Fruit fly (Drosophila melanogaster) whole organism, embryonic: ENCODE data around the gene Jhbp13.

Experiments
- Adf1 ChIP-seq: fragments of 200-800 bp; sonication (Bioruptor generic); IDR thresholded peaks from 2 replicates; pipeline ENCODE4 v1.3.6; 2022; ENCODE audit warnings: missing biosample characterization, missing genetic modification characterization
- Aef1 ChIP-seq: fragments of 200-800 bp; sonication (Bioruptor generic); IDR thresholded peaks from 3 replicates; pipeline ENCODE4 v1.3.6; 2022; ENCODE audit warnings: missing biosample characterization, missing genetic modification characterization
- BtbVII ChIP-seq: fragments of 200-800 bp; sonication (Bioruptor generic); optimal IDR thresholded peaks from 3 replicates; lab custom pipeline; 2017; ENCODE audit warnings: missing biosample characterization, mild to moderate bottlenecking, missing genetic modification characterization
- Bteb2 ChIP-seq: fragments of 200-800 bp; sonication (Bioruptor generic); optimal IDR thresholded peaks from 2 replicates; lab custom pipeline; 2016; ENCODE audit warnings: missing biosample characterization, missing genetic modification characterization
- CG1024 ChIP-seq: fragments of 200-800 bp; sonication (Bioruptor generic); IDR thresholded peaks from 2 replicates; pipeline ENCODE4 v1.3.6; 2022; ENCODE audit warnings: missing biosample characterization, missing genetic modification characterization
- CG12219 ChIP-seq: fragments of 200-800 bp; sonication (Bioruptor generic); optimal IDR thresholded peaks from 3 replicates; lab custom pipeline; 2018; ENCODE audit warnings: missing biosample characterization, mild to moderate bottlenecking, missing genetic modification characterization
- CG13123 ChIP-seq: fragments of 200-800 bp; sonication (Bioruptor generic); optimal IDR thresholded peaks from 2 replicates; lab custom pipeline; 2016; ENCODE audit warnings: missing biosample characterization, missing genetic modification characterization
- CG13287 ChIP-seq: fragments of 200-800 bp; sonication (Bioruptor generic); IDR thresholded peaks from 2 replicates; pipeline ENCODE4 v1.3.6; 2022; ENCODE audit warnings: missing biosample characterization, missing genetic modification characterization; ENCODE audit not compliant: partially characterized antibody
- CG14014 ChIP-seq: fragments of 200-800 bp; sonication (Bioruptor generic); IDR thresholded peaks from 2 replicates; pipeline ENCODE4 v1.3.6; 2022; ENCODE audit warnings: missing biosample characterization, missing genetic modification characterization
- CG17802 ChIP-seq: fragments of 200-800 bp; sonication (Bioruptor generic); optimal IDR thresholded peaks from 2 replicates; lab custom pipeline; 2018; ENCODE audit warnings: missing biosample characterization, mild to moderate bottlenecking, missing genetic modification characterization, moderate library complexity
- CG2129 ChIP-seq: fragments of 200-800 bp; sonication (Bioruptor generic); IDR thresholded peaks from 2 replicates; pipeline ENCODE4 v1.3.6; 2022; ENCODE audit warnings: missing biosample characterization, missing genetic modification characterization; ENCODE audit not compliant: partially characterized antibody
- CG33557 ChIP-seq: fragments of 200-800 bp; sonication (Bioruptor generic); optimal IDR thresholded peaks from 2 replicates; lab custom pipeline; 2019; ENCODE audit warnings: missing biosample characterization, mild to moderate bottlenecking, missing genetic modification characterization, moderate library complexity
- CG34376 ChIP-seq: fragments of 200-800 bp; sonication (Bioruptor generic); optimal IDR thresholded peaks from 2 replicates; lab custom pipeline; 2018; ENCODE audit warnings: missing biosample characterization, mild to moderate bottlenecking, missing genetic modification characterization
- CG34422 ChIP-seq: fragments of 200-800 bp; sonication (Bioruptor generic); IDR thresholded peaks from 3 replicates; pipeline ENCODE4 v1.3.6; 2022; ENCODE audit warnings: missing biosample characterization, missing genetic modification characterization
- CG4360 ChIP-seq: fragments of 200-800 bp; sonication (Bioruptor generic); IDR thresholded peaks from 2 replicates; pipeline ENCODE4 v1.3.6; 2022; ENCODE audit warnings: missing biosample characterization, missing genetic modification characterization
- CG4404 ChIP-seq: fragments of 200-800 bp; sonication (Bioruptor generic); IDR thresholded peaks from 2 replicates; pipeline ENCODE4 v1.3.6; 2022; ENCODE audit warnings: missing biosample characterization, missing genetic modification characterization
- CG4424 ChIP-seq: fragments of 200-800 bp; sonication (Bioruptor generic); optimal IDR thresholded peaks from 3 replicates; lab custom pipeline; 2016; ENCODE audit warnings: missing biosample characterization, missing genetic modification characterization
- CG4730 ChIP-seq: fragments of 200-800 bp; sonication (Bioruptor generic); IDR thresholded peaks from 2 replicates; pipeline ENCODE4 v1.3.6; 2022; ENCODE audit warnings: missing biosample characterization, missing genetic modification characterization
- CG6175 ChIP-seq: fragments of 200-800 bp; sonication (Bioruptor generic); IDR thresholded peaks from 3 replicates; pipeline ENCODE4 v1.3.6; 2022; ENCODE audit warnings: missing biosample characterization, missing genetic modification characterization
- CG6272 ChIP-seq: fragments of 200-800 bp; sonication (Bioruptor generic); IDR thresholded peaks from 2 replicates; pipeline ENCODE4 v1.3.6; 2022; ENCODE audit warnings: missing biosample characterization, missing genetic modification characterization
- CG7556 ChIP-seq: fragments of 200-800 bp; sonication (Bioruptor generic); optimal IDR thresholded peaks from 2 replicates; lab custom pipeline; 2017; ENCODE audit warnings: missing biosample characterization, mild to moderate bottlenecking, missing genetic modification characterization
- CG9797 ChIP-seq: fragments of 200-800 bp; sonication (Bioruptor generic); optimal IDR thresholded peaks from 3 replicates; lab custom pipeline; 2018; ENCODE audit warnings: missing biosample characterization, mild to moderate bottlenecking, missing genetic modification characterization
- E2f2 ChIP-seq: fragments of 200-800 bp; sonication (Bioruptor generic); IDR thresholded peaks from 2 replicates; pipeline ENCODE4 v1.3.6; 2022; ENCODE audit warnings: missing biosample characterization, missing genetic modification characterization
- Eip74EF ChIP-seq, 2 experiments: fragments of 200-800 bp in 1 of 2; fragments of >200 bp in 1 of 2; sonication (Bioruptor generic) in 1 of 2; optimal IDR thresholded peaks; 2 replicates each; lab custom pipeline; 2017 to 2019; ENCODE audit warnings: missing biosample characterization in 2 of 2, missing genetic modification characterization in 2 of 2, mild to moderate bottlenecking in 1 of 2, moderate library complexity in 1 of 2
- H2.0 ChIP-seq: fragments of 200-800 bp; sonication (Bioruptor generic); IDR thresholded peaks from 2 replicates; pipeline ENCODE4 v1.3.6; 2022; ENCODE audit warnings: missing biosample characterization, missing genetic modification characterization
- HLHmδ ChIP-seq: fragments of 200-800 bp; sonication (Bioruptor generic); optimal IDR thresholded peaks from 2 replicates; lab custom pipeline; 2018; ENCODE audit warnings: missing biosample characterization, mild to moderate bottlenecking, missing genetic modification characterization, moderate library complexity
- Jarid2 ChIP-seq: fragments of 200-800 bp; sonication (Bioruptor generic); optimal IDR thresholded peaks from 3 replicates; lab custom pipeline; 2017; ENCODE audit warnings: mild to moderate bottlenecking, missing biosample characterization, missing genetic modification reagents, missing genetic modification characterization
- Nf-YB ChIP-seq: fragments of 200-800 bp; sonication (Bioruptor generic); optimal IDR thresholded peaks from 3 replicates; lab custom pipeline; 2019; ENCODE audit warnings: missing biosample characterization, mild to moderate bottlenecking, missing genetic modification characterization, moderate library complexity
- PHDP ChIP-seq: fragments of 200-800 bp; sonication (Bioruptor generic); optimal IDR thresholded peaks from 3 replicates; lab custom pipeline; 2018; ENCODE audit warnings: missing biosample characterization, mild to moderate bottlenecking, missing genetic modification characterization, moderate library complexity
- Pdp1 ChIP-seq, 2 experiments: fragments of 200-800 bp; sonication (Bioruptor generic); optimal IDR thresholded peaks; 3 replicates each; lab custom pipeline; 2016; ENCODE audit warnings: missing biosample characterization in 2 of 2, missing genetic modification characterization in 2 of 2, mild to moderate bottlenecking in 1 of 2, moderate library complexity in 1 of 2
- Rfx ChIP-seq: fragments of 200-800 bp; sonication (Bioruptor generic); IDR thresholded peaks from 2 replicates; pipeline ENCODE4 v1.3.6; 2022; ENCODE audit warnings: missing biosample characterization, missing genetic modification characterization
- Stat92E ChIP-seq, 3 experiments: fragments of >200 bp in 2 of 3; fragments of 200-800 bp in 1 of 3; sonication (Bioruptor generic) in 1 of 3; optimal IDR thresholded peaks; 2 replicates each; lab custom pipeline; 2017 to 2019; ENCODE audit warnings: missing biosample characterization in 3 of 3, missing genetic modification characterization in 3 of 3, mild to moderate bottlenecking in 1 of 3, moderate library complexity in 1 of 3
- ab ChIP-seq: fragments of 200-800 bp; sonication (Bioruptor generic); optimal IDR thresholded peaks from 2 replicates; lab custom pipeline; 2016; ENCODE audit warnings: missing biosample characterization, missing genetic modification characterization
- abd-A ChIP-seq: fragments of 200-800 bp; sonication (Bioruptor generic); optimal IDR thresholded peaks from 3 replicates; lab custom pipeline; 2019; ENCODE audit warnings: missing biosample characterization, mild to moderate bottlenecking, missing genetic modification characterization, moderate library complexity
- ac ChIP-seq: fragments of 200-800 bp; sonication (Bioruptor generic); optimal IDR thresholded peaks from 3 replicates; lab custom pipeline; 2017; ENCODE audit warnings: missing biosample characterization, mild to moderate bottlenecking, missing genetic modification characterization
- al ChIP-seq: fragments of 200-800 bp; sonication (Bioruptor generic); IDR thresholded peaks from 2 replicates; pipeline ENCODE4 v1.3.6; 2022; ENCODE audit warnings: missing biosample characterization, missing genetic modification characterization
- crol ChIP-seq: fragments of 200-800 bp; sonication (Bioruptor generic); IDR thresholded peaks from 2 replicates; pipeline ENCODE4 v1.3.6; 2022; ENCODE audit warnings: missing biosample characterization, missing genetic modification characterization
- danr ChIP-seq: fragments of 200-800 bp; sonication (Bioruptor generic); IDR thresholded peaks from 2 replicates; pipeline ENCODE4 v1.3.6; 2022; ENCODE audit warnings: missing biosample characterization, missing genetic modification characterization
- ftz-f1 ChIP-seq: fragments of 200-800 bp; sonication (Bioruptor generic); optimal IDR thresholded peaks from 2 replicates; lab custom pipeline; 2016; ENCODE audit warnings: missing biosample characterization, missing genetic modification characterization
- gcm ChIP-seq: fragments of 200-800 bp; sonication (Bioruptor generic); optimal IDR thresholded peaks from 2 replicates; lab custom pipeline; 2019; ENCODE audit warnings: missing biosample characterization, mild to moderate bottlenecking, missing genetic modification characterization, moderate library complexity
- her ChIP-seq: fragments of 200-800 bp; sonication (Bioruptor generic); optimal IDR thresholded peaks from 2 replicates; lab custom pipeline; 2016; ENCODE audit warnings: missing biosample characterization, missing genetic modification characterization
- insv ChIP-seq, 2 experiments: fragments of 200-800 bp; sonication (Bioruptor generic); optimal IDR thresholded peaks; 3 replicates each; lab custom pipeline; 2016 to 2018; ENCODE audit warnings: missing biosample characterization in 2 of 2, missing genetic modification characterization in 2 of 2
- ken ChIP-seq: fragments of 200-800 bp; sonication (Bioruptor generic); IDR thresholded peaks from 3 replicates; pipeline ENCODE4 v1.3.6; 2022; ENCODE audit warnings: missing biosample characterization, missing genetic modification characterization
- lbe ChIP-seq: fragments of 200-800 bp; sonication (Bioruptor generic); optimal IDR thresholded peaks from 2 replicates; lab custom pipeline; 2016; ENCODE audit warnings: missing biosample characterization, mild to moderate bottlenecking, missing genetic modification characterization
- luna ChIP-seq: fragments of 200-800 bp; sonication (Bioruptor generic); optimal IDR thresholded peaks from 2 replicates; lab custom pipeline; 2016; ENCODE audit warnings: missing biosample characterization, missing genetic modification characterization
- sisA ChIP-seq: fragments of 200-800 bp; sonication (Bioruptor generic); IDR thresholded peaks from 2 replicates; pipeline ENCODE4 v1.3.6; 2022; ENCODE audit warnings: missing biosample characterization, missing genetic modification characterization
- tgo ChIP-seq: fragments of 200-800 bp; sonication (Bioruptor generic); IDR thresholded peaks from 3 replicates; pipeline ENCODE4 v1.3.6; 2022; ENCODE audit warnings: missing biosample characterization, missing genetic modification characterization
- ttk ChIP-seq: fragments of 200-800 bp; sonication (Bioruptor generic); IDR thresholded peaks from 2 replicates; pipeline ENCODE4 v2.1.2; 2022; ENCODE audit warnings: missing biosample characterization, missing genetic modification characterization
- vnd ChIP-seq: fragments of 200-800 bp; sonication (Bioruptor generic); IDR thresholded peaks from 3 replicates; pipeline ENCODE4 v1.3.6; 2022; ENCODE audit warnings: missing biosample characterization, missing genetic modification characterization; ENCODE audit not compliant: partially characterized antibody
- zf30C ChIP-seq: fragments of 200-800 bp; sonication (Bioruptor generic); optimal IDR thresholded peaks from 3 replicates; lab custom pipeline; 2018; ENCODE audit warnings: missing biosample characterization, mild to moderate bottlenecking, missing genetic modification characterization
- zfh2 ChIP-seq: fragments of 200-800 bp; sonication (Bioruptor generic); optimal IDR thresholded peaks from 2 replicates; lab custom pipeline; 2016; ENCODE audit warnings: missing biosample characterization, missing genetic modification characterization

Jhbp13 gene

dm6 chr2L:13191894-13192293 lies 47.9 kb upstream of the Jhbp13 start, which contains the start of the genes CG16974 and Edem2 (continued):
- TF ChIP-seq CG4404 (GFP tag; lab: Robert Waterston, UW) (peak; percentile 71), gcm (GFP tag; lab: Kevin White, UChicago) (no peak), CG6175 (GFP tag; lab: Robert Waterston, UW) (0 out of 3 replicates have a peak, but pooled peaks have one; percentile 31), ttk (GFP tag; lab: Robert Waterston, UW) (peak; percentile 60), Jarid2 (no peak), CG4360 (GFP tag; lab: Robert Waterston, UW) (no peak), CG13123 (GFP tag; lab: Kevin White, UChicago) (peak; percentile 64), Bteb2 (GFP tag; lab: Kevin White, UChicago) (peak; percentile 8), CG4730 (GFP tag; lab: Robert Waterston, UW) (peak; percentile 69), Pdp1 (GFP tag; optimal IDR thresholded peaks at IDR 0.05; lab: Kevin White, UChicago) (peak in 1 of 2 experiments; percentile 39), BtbVII (no peak), Eip74EF (GFP tag; optimal IDR thresholded peaks at IDR 0.05; lab: Kevin White, UChicago) (no peak), CG9797 (GFP tag; lab: Kevin White, UChicago) (peak; percentile 96), danr (peak; percentile 21; the same call in 1 of the 2 replicates), ftz-f1 (GFP tag; lab: Kevin White, UChicago) (peak; percentile 39), CG33557 (GFP tag; lab: Kevin White, UChicago) (peak; percentile 52), CG12219 (no peak), Stat92E (GFP tag; optimal IDR thresholded peaks at IDR 0.05; lab: Kevin White, UChicago) (no peak), zfh2 (GFP tag; lab: Kevin White, UChicago) (peak; percentile 58), ken (peak; percentile 79), CG7556 (GFP tag; lab: Kevin White, UChicago) (no peak), CG14014 (GFP tag; lab: Robert Waterston, UW) (peak; percentile 72), abd-A (tag; lab: Kevin White, UChicago) (no peak), crol (GFP tag; lab: Robert Waterston, UW) (no peak), sisA (peak; percentile 79), Aef1 (GFP tag; lab: Robert Waterston, UW) (peak; percentile 70), H2.0 (GFP tag; lab: Robert Waterston, UW) (peak; percentile 66), al (GFP tag; lab: Robert Waterston, UW) (peak; percentile 61; the same call in 1 of the 2 replicates), ac (no peak), tgo (GFP tag; lab: Robert Waterston, UW) (peak; percentile 81), CG6272 (GFP tag; lab: Robert Waterston, UW) (peak; percentile 67; the same call in 1 of the 2 replicates), Rfx (peak; percentile 81), insv (GFP tag; optimal IDR thresholded peaks at IDR 0.05; lab: Kevin White, UChicago) (peak in 1 of 2 experiments; percentile 55), CG34422 (peak; percentile 84), CG34376 (GFP tag; lab: Kevin White, UChicago) (peak; percentile 44), luna (no peak), CG4424 (GFP tag; lab: Kevin White, UChicago) (no peak), Nf-YB (GFP tag; lab: Kevin White, UChicago) (peak; percentile 40), lbe (GFP tag; lab: Kevin White, UChicago) (no peak), PHDP (no peak), E2f2 (GFP tag; lab: Robert Waterston, UW) (peak; percentile 52), her (GFP tag; lab: Kevin White, UChicago) (no peak), ab (GFP tag; lab: Kevin White, UChicago) (no peak), vnd (GFP tag; lab: Robert Waterston, UW) (no peak), CG17802 (tag; lab: Kevin White, UChicago) (peak; percentile 20), zf30C (GFP tag; lab: Kevin White, UChicago) (no peak), Adf1 (GFP tag; lab: Robert Waterston, UW) (peak; percentile 34; the same call in 1 of the 2 replicates), CG13287 (GFP tag; lab: Robert Waterston, UW) (peak; percentile 34; the same call in 1 of the 2 replicates), CG1024 (GFP tag; lab: Robert Waterston, UW) (no peak), HLHmδ (GFP tag; lab: Kevin White, UChicago) (no peak), CG2129 (GFP tag; lab: Robert Waterston, UW) (no peak)
